Fruit fly (Drosophila melanogaster): ENCODE results near the gene Nnk.

Gene Nnk

dm6 chr3R:17794335-17795074 lies 10.5 kb downstream of the Nnk start, which contains the start of gene CG43102 (continued):
- TF ChIP-seq Blimp-1 (GFP tag; optimal IDR thresholded peaks at IDR 0.05) (peak; percentile 63), tgo (GFP tag; IDR thresholded peaks at IDR 0.05) (peak; percentile 75), PHDP (tag; optimal IDR thresholded peaks at IDR 0.05) (peak; percentile 74), CHES-1-like (GFP tag; optimal IDR thresholded peaks at IDR 0.05) (no peak), fd3F (GFP tag; optimal IDR thresholded peaks at IDR 0.05) (peak; percentile 49), CG7745 (tag; optimal IDR thresholded peaks at IDR 0.05) (no peak), vnd (GFP tag; IDR thresholded peaks at IDR 0.05; ENCODE audit: partially characterized antibody) (peak; percentile 69), exex (tag; optimal IDR thresholded peaks at IDR 0.05) (peak; percentile 36), H15 (GFP tag; IDR thresholded peaks at IDR 0.05) (peak; percentile 77), CG8359 (GFP tag; optimal IDR thresholded peaks at IDR 0.05; ENCODE audit: borderline replicate concordance) (no peak), Doc2 (GFP tag; IDR thresholded peaks at IDR 0.05) (no peak), grn (GFP tag; optimal IDR thresholded peaks at IDR 0.05) (no peak), run (tag; optimal IDR thresholded peaks at IDR 0.05) (peak; percentile 37), ash1 (GFP tag; optimal IDR thresholded peaks at IDR 0.05) (peak; percentile 18), CkIIα-i1 (GFP tag; IDR thresholded peaks at IDR 0.05) (no peak), CG4707 (GFP tag; optimal IDR thresholded peaks at IDR 0.05) (peak; percentile 91), CG12104 (GFP tag; optimal IDR thresholded peaks at IDR 0.05) (no peak), CG31224 (GFP tag; IDR thresholded peaks at IDR 0.05) (peak; percentile 62), CG33213 (GFP tag; optimal IDR thresholded peaks at IDR 0.05) (peak; percentile 49), Rx (GFP tag; IDR thresholded peaks at IDR 0.05) (peak; percentile 10; the same call in 1 of the 2 replicates), Chrac-16 (GFP tag; optimal IDR thresholded peaks at IDR 0.05) (peak; percentile 49), CG9437 (GFP tag; optimal IDR thresholded peaks at IDR 0.05) (peak; percentile 59), Gsc (GFP tag; IDR thresholded peaks at IDR 0.05) (no peak), CG42726 (GFP tag; IDR thresholded peaks at IDR 0.05; ENCODE audit: partially characterized antibody) (peak; percentile 44; the same call in 1 of the 2 replicates), psq (GFP tag; optimal IDR thresholded peaks at IDR 0.05) (no peak), stwl (tag; optimal IDR thresholded peaks at IDR 0.05) (peak; percentile 46), tin (GFP tag; optimal IDR thresholded peaks at IDR 0.05) (peak; percentile 62), Sox102F (GFP tag; optimal IDR thresholded peaks at IDR 0.05) (peak; percentile 72), gce (GFP tag; IDR thresholded peaks at IDR 0.05) (peak; percentile 47; the same call in 1 of the 3 replicates), bsh (GFP tag; optimal IDR thresholded peaks at IDR 0.05) (peak; percentile 39 to 68), cg (GFP tag; optimal IDR thresholded peaks at IDR 0.05) (no peak), CG12942 (GFP tag; optimal IDR thresholded peaks at IDR 0.05) (peak; percentile 56), crc (GFP tag; optimal IDR thresholded peaks at IDR 0.05) (no peak), zf30C (GFP tag; optimal IDR thresholded peaks at IDR 0.05) (no peak), CG8281 (tag; optimal IDR thresholded peaks at IDR 0.05) (peak; percentile 35), Fer1 (GFP tag; optimal IDR thresholded peaks at IDR 0.05) (peak; percentile 49), Rfx (GFP tag; IDR thresholded peaks at IDR 0.05) (peak; percentile 83), CG7372 (GFP tag; IDR thresholded peaks at IDR 0.05) (peak; percentile 69), zen2 (GFP tag; IDR thresholded peaks at IDR 0.05; ENCODE audit: partially characterized antibody) (no peak; the same call in 2 of the 3 replicates), ase (GFP tag; IDR thresholded peaks at IDR 0.05) (peak; percentile 29; the same call in 1 of the 3 replicates), fd102C (GFP tag; optimal IDR thresholded peaks at IDR 0.05) (no peak), CG10366 (GFP tag; IDR thresholded peaks at IDR 0.05) (peak; percentile 80), CG34376 (GFP tag; optimal IDR thresholded peaks at IDR 0.05) (peak; percentile 49), Atf3 (GFP tag; optimal IDR thresholded peaks at IDR 0.05) (peak; percentile 46), CG10543 (GFP tag; optimal IDR thresholded peaks at IDR 0.05) (peak; percentile 76), CG4617 (GFP tag; optimal IDR thresholded peaks at IDR 0.05; ENCODE audit: borderline replicate concordance) (no peak), CG3407 (GFP tag; optimal IDR thresholded peaks at IDR 0.05) (peak; percentile 47), ken (GFP tag; IDR thresholded peaks at IDR 0.05) (peak; percentile 72), CG12219 (GFP tag; optimal IDR thresholded peaks at IDR 0.05) (peak; percentile 33)
